Worm (Caenorhabditis elegans): ENCODE results near the gene R06F6.14.

- no peak for TF ChIP-seq T22C8.4 (GFP tag; IDR thresholded peaks at IDR 0.05)
- TF ChIP-seq cog-1 (tag; optimal IDR thresholded peaks at IDR 0.05), result no peak
- TF ChIP-seq flt-1 (GFP tag; IDR thresholded peaks at IDR 0.05), result no peak
- TF ChIP-seq ztf-23 (GFP tag; IDR thresholded peaks at IDR 0.05), result no peak
Observed at ce11 chrII:10778026-10778425, 31.1 kb upstream of the R06F6.14 start, which contains the start of gene mpz-1.

All from whole organism, midembryonic.